Worm (Caenorhabditis elegans): Measurements from ENCODE around the gene ttr-6.

DNA sequence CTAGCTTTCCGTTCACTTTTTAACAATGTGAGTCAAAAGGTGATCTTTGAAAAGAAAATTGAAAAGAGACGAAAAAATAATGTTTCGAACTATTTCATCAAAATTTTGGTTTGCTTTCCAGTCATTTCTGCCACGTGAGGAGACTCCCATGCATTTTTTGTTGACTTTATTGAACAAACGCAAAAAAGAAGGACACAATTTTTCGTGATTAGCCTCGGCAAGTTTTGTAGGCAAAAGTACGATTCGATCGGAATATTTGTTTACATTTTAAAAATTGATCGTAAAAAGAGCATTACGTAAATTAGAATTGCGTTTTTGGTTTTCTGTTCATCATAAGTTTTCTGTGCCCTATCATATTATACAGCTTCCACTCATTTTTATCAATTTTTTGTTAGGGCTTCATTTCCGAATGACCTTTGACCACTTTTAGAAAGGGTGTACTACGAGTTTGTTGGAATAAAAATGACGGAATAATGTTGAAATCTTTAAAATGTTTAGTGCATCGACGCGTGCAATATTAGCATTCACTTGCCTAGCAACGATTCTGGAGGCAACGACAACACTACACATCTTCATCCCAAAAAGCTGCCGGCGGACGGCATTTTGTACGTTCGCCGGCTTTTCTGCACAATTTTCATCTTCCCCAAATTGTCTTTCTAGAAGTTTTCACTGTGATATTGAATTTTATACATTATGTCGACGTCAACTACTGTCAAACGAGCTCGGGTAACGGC lies 48.2 kb upstream of the ttr-6 start, which contains the start of gene C56E10.3:
- TF ChIP-seq tbx-8 (GFP tag; optimal IDR thresholded peaks at IDR 0.05) (no peak), ces-1 (GFP tag; optimal IDR thresholded peaks at IDR 0.05) (no peak), mls-2 (tag; optimal IDR thresholded peaks at IDR 0.05) (no peak), nhr-76 (tag; optimal IDR thresholded peaks at IDR 0.05) (no peak)

All from whole organism, mixed stage, embryonic.